Fruit fly (Drosophila melanogaster) whole organism, wandering third instar larva: ENCODE data around the gene CG31200.
A peak's percentile ranks its signal among the peaks of the same experiment; 100 is the strongest.

Source experiments
- Abd-B ChIP-seq: fragments of >200 bp; optimal IDR thresholded peaks from 2 replicates; lab custom pipeline; 2017; ENCODE audit warnings: missing biosample characterization, missing genetic modification characterization
- CG32264 ChIP-seq: fragments of 200-800 bp; sonication (Bioruptor generic); optimal IDR thresholded peaks from 2 replicates; lab custom pipeline; 2016; ENCODE audit warnings: missing biosample characterization, missing genetic modification characterization
- CG9705 ChIP-seq: fragments of 200-800 bp; sonication (Bioruptor generic); optimal IDR thresholded peaks from 2 replicates; lab custom pipeline; 2018; ENCODE audit warnings: missing biosample characterization, mild to moderate bottlenecking, missing genetic modification characterization
- CrebA ChIP-seq: fragments of 200-800 bp; sonication (Bioruptor generic); optimal IDR thresholded peaks from 2 replicates; lab custom pipeline; 2016; ENCODE audit warnings: missing biosample characterization, mild to moderate bottlenecking, missing genetic modification characterization, borderline replicate concordance
- Dfd ChIP-seq: fragments of >200 bp; optimal IDR thresholded peaks from 2 replicates; lab custom pipeline; 2017; ENCODE audit warnings: missing biosample characterization, missing genetic modification characterization
- Dif ChIP-seq: fragments of 200-275, 200-300 bp; sonication (Bioruptor generic); optimal IDR thresholded peaks from 2 replicates; lab custom pipeline; 2018; ENCODE audit warnings: missing biosample characterization, missing genetic modification characterization; ENCODE audit not compliant: partially characterized antibody
- GATAd ChIP-seq: sonication (Bioruptor generic); optimal IDR thresholded peaks from 2 replicates; lab custom pipeline; 2016; ENCODE audit warnings: missing biosample characterization, missing genetic modification characterization
- HLH106 ChIP-seq: fragments of 200-800 bp; optimal IDR thresholded peaks from 3 replicates; lab custom pipeline; 2019; ENCODE audit warnings: missing biosample characterization, mild to moderate bottlenecking, missing genetic modification characterization, moderate library complexity
- Hnf4 ChIP-seq: fragments of 200-800 bp; sonication (Bioruptor generic); optimal IDR thresholded peaks from 2 replicates; lab custom pipeline; 2016; ENCODE audit warnings: missing biosample characterization, mild to moderate bottlenecking, missing genetic modification characterization
- Hr78 ChIP-seq: fragments of >200 bp; optimal IDR thresholded peaks from 2 replicates; lab custom pipeline; 2017; ENCODE audit warnings: missing biosample characterization, missing genetic modification characterization
- Hr83 ChIP-seq: fragments of 200-300 bp; sonication (Bioruptor generic); optimal IDR thresholded peaks from 2 replicates; lab custom pipeline; 2016; ENCODE audit warnings: missing biosample characterization, mild to moderate bottlenecking, missing genetic modification characterization, moderate library complexity; ENCODE audit not compliant: poor library complexity, severe bottlenecking
- Jra ChIP-seq: sonication (Bioruptor generic); optimal IDR thresholded peaks from 2 replicates; lab custom pipeline; 2016; ENCODE audit warnings: missing biosample characterization, missing genetic modification characterization
- Mio ChIP-seq: sonication (Bioruptor generic); optimal IDR thresholded peaks from 2 replicates; lab custom pipeline; 2016; ENCODE audit warnings: missing biosample characterization, missing genetic modification characterization
- Myc ChIP-seq: fragments of >200 bp; optimal IDR thresholded peaks from 2 replicates; lab custom pipeline; 2017
- N ChIP-seq: fragments of >200 bp; optimal IDR thresholded peaks from 2 replicates; lab custom pipeline; 2018; ENCODE audit warnings: missing biosample characterization, missing external identifiers, missing genetic modification characterization
- OdsH ChIP-seq: fragments of 200-800 bp; sonication (Bioruptor generic); optimal IDR thresholded peaks from 2 replicates; lab custom pipeline; 2016; ENCODE audit warnings: missing biosample characterization, mild to moderate bottlenecking, missing genetic modification characterization
- Rel ChIP-seq, 2 experiments: fragments of 200-800 bp; sonication (Bioruptor generic) in 1 of 2; optimal IDR thresholded peaks; 2 replicates in 1 of 2; 3 replicates in 1 of 2; lab custom pipeline; 2016 to 2019; ENCODE audit warnings: mild to moderate bottlenecking in 2 of 2, missing biosample characterization in 2 of 2, missing genetic modification characterization in 2 of 2, moderate library complexity in 1 of 2
- Sp1 ChIP-seq: fragments of 200-800 bp; sonication (Bioruptor generic); optimal IDR thresholded peaks from 3 replicates; lab custom pipeline; 2019; ENCODE audit warnings: missing biosample characterization, mild to moderate bottlenecking, missing genetic modification characterization, moderate library complexity
- Vsx2 ChIP-seq: fragments of 200-300, 225-300 bp; sonication (Bioruptor generic); optimal IDR thresholded peaks from 2 replicates; lab custom pipeline; 2018; ENCODE audit warnings: missing biosample characterization, missing genetic modification characterization; ENCODE audit not compliant: partially characterized antibody
- br ChIP-seq: fragments of 200-800 bp; sonication (Bioruptor generic); optimal IDR thresholded peaks from 2 replicates; lab custom pipeline; 2016; ENCODE audit warnings: missing biosample characterization, missing genetic modification characterization
- brk ChIP-seq: fragments of 200-800 bp; sonication (Bioruptor generic); optimal IDR thresholded peaks from 2 replicates; lab custom pipeline; 2016; ENCODE audit warnings: missing biosample characterization, mild to moderate bottlenecking, missing genetic modification characterization
- dl ChIP-seq, 2 experiments: fragments of 175-275, 200-275 bp in 1 of 2; fragments of 200-275 bp in 1 of 2; sonication (Bioruptor generic); optimal IDR thresholded peaks; lab custom pipeline; 2018; ENCODE audit warnings: mild to moderate bottlenecking in 2 of 2, missing biosample characterization in 2 of 2, missing genetic modification characterization in 2 of 2, moderate library complexity in 2 of 2; ENCODE audit not compliant: partially characterized antibody in 2 of 2, insufficient read depth in 1 of 2
- dmrt93B ChIP-seq: fragments of 200-800 bp; sonication (Bioruptor generic); optimal IDR thresholded peaks from 2 replicates; lab custom pipeline; 2018; ENCODE audit warnings: missing biosample characterization, mild to moderate bottlenecking, missing genetic modification characterization
- dsf ChIP-seq: sonication (Bioruptor generic); optimal IDR thresholded peaks from 2 replicates; lab custom pipeline; 2016; ENCODE audit warnings: missing biosample characterization, missing genetic modification characterization, borderline replicate concordance
- ey ChIP-seq: fragments of 200-800 bp; sonication (Bioruptor generic); optimal IDR thresholded peaks from 2 replicates; lab custom pipeline; 2016; ENCODE audit warnings: missing biosample characterization, missing genetic modification characterization
- foxo ChIP-seq, 2 experiments: fragments of 200-800 bp; sonication (Bioruptor generic); optimal IDR thresholded peaks; 2 replicates in 1 of 2; 3 replicates in 1 of 2; lab custom pipeline; 2016 to 2017; ENCODE audit warnings: missing biosample characterization in 2 of 2, missing genetic modification characterization in 2 of 2
- fru ChIP-seq: fragments of 200-800 bp; sonication (Bioruptor generic); optimal IDR thresholded peaks from 3 replicates; lab custom pipeline; 2016; ENCODE audit warnings: missing biosample characterization, mild to moderate bottlenecking, missing genetic modification characterization
- h ChIP-seq: fragments of 200-800 bp; sonication (Bioruptor generic); optimal IDR thresholded peaks from 3 replicates; lab custom pipeline; 2016; ENCODE audit warnings: missing biosample characterization, mild to moderate bottlenecking, missing genetic modification characterization
- jim ChIP-seq: fragments of 175-275, 200-325 bp; sonication (Bioruptor generic); optimal IDR thresholded peaks from 2 replicates; lab custom pipeline; 2016; ENCODE audit warnings: missing biosample characterization, mild to moderate bottlenecking, missing genetic modification characterization
- lola ChIP-seq: fragments of >200 bp; optimal IDR thresholded peaks from 2 replicates; lab custom pipeline; 2017; ENCODE audit warnings: missing biosample characterization, missing genetic modification characterization
- pan ChIP-seq: fragments of >200 bp; optimal IDR thresholded peaks from 2 replicates; lab custom pipeline; 2017
- psq ChIP-seq: fragments of 200-800 bp; sonication (Bioruptor generic); optimal IDR thresholded peaks from 3 replicates; lab custom pipeline; 2017; ENCODE audit warnings: missing biosample characterization, mild to moderate bottlenecking, missing genetic modification characterization, moderate library complexity
- rgr ChIP-seq: fragments of 200-800 bp; sonication (Bioruptor generic); optimal IDR thresholded peaks from 3 replicates; lab custom pipeline; 2016; ENCODE audit warnings: missing biosample characterization, mild to moderate bottlenecking, missing genetic modification characterization
- sage ChIP-seq: fragments of 200-800 bp; sonication (Bioruptor generic); optimal IDR thresholded peaks from 2 replicates; lab custom pipeline; 2016; ENCODE audit warnings: missing biosample characterization, mild to moderate bottlenecking, missing genetic modification characterization
- sv ChIP-seq: fragments of 200-800 bp; sonication (Bioruptor generic); optimal IDR thresholded peaks from 3 replicates; lab custom pipeline; 2016; ENCODE audit warnings: missing biosample characterization, missing genetic modification characterization
- tai ChIP-seq: sonication (Bioruptor generic); optimal IDR thresholded peaks from 2 replicates; lab custom pipeline; 2016; ENCODE audit warnings: missing biosample characterization, missing genetic modification characterization
- usp ChIP-seq: fragments of >200 bp; optimal IDR thresholded peaks from 2 replicates; lab custom pipeline; 2017; ENCODE audit warnings: missing biosample characterization, missing genetic modification characterization
- woc ChIP-seq: sonication (Bioruptor generic); optimal IDR thresholded peaks from 2 replicates; lab custom pipeline; 2016; ENCODE audit warnings: missing biosample characterization, mild to moderate bottlenecking, missing genetic modification characterization

The CG31200 gene

dm6 chr3R:20764058-20764457 lies 18.9 kb upstream of the CG31200 start:
- TF ChIP-seq dsf (no peak), Hr83 (GFP tag; lab: Kevin White, UChicago) (no peak), woc (GFP tag; lab: Kevin White, UChicago) (peak; percentile 57), Sp1 (peak; percentile 73), OdsH (peak; percentile 52), CG32264 (no peak), Rel (GFP tag; optimal IDR thresholded peaks at IDR 0.05; lab: Kevin White, UChicago) (peak; percentile 66), Rel (tag; optimal IDR thresholded peaks at IDR 0.05; lab: Kevin White, UChicago) (no peak), Dif (no peak), sage (GFP tag; lab: Kevin White, UChicago) (peak; percentile 6), Vsx2 (no peak), dmrt93B (GFP tag; lab: Kevin White, UChicago) (peak; percentile 46), fru (GFP tag; lab: Kevin White, UChicago) (peak; percentile 76), Dfd (GFP tag; lab: Kevin White, UChicago) (no peak), h (GFP tag; lab: Kevin White, UChicago) (peak; percentile 60), HLH106 (tag; lab: Kevin White, UChicago) (peak; percentile 70), sv (GFP tag; lab: Kevin White, UChicago) (no peak), jim (no peak), psq (peak; percentile 82), foxo (GFP tag; optimal IDR thresholded peaks at IDR 0.05; lab: Kevin White, UChicago) (peak in 1 of 2 experiments; percentile 62), Hnf4 (GFP tag; lab: Kevin White, UChicago) (peak; percentile 32), usp (GFP tag; lab: Kevin White, UChicago) (no peak), ey (GFP tag; lab: Kevin White, UChicago) (peak; percentile 63), br (peak; percentile 42), rgr (GFP tag; lab: Kevin White, UChicago) (peak; percentile 58)

DNA sequence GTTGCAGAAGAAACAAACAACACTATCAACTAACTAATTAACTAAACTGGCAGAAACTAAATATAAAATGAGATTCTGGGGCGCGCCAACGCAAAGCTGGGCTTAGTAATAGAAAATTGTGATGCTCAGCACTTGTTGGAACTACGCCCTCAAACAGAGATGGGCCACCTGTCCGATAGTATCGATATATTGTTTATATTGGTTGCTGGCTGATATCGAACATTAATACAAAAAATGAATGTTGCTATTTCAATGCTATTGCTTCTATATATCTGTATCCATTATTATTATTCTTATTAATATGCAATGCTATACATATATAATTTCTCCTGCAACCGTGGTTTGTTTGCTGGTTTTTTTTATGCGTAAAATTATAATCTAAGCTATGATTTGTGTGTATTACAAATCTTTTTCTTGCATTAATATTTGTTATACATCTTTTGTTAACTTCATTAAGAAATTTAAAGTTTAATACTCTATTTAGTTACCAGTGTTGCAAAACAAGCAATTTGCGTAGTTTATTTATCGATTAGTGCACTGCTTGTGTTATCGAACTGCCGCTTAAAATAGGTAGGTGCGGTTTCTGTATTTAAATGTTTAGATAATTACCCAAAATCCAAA lies 17.1 kb upstream of the CG31200 start, which contains the start of gene CG31195:
TSS of gene CG31195 (minus strand) at position 195 of the 621 bp plus-strand sequence.
- TF ChIP-seq CG32264 (no peak), h (GFP tag; lab: Kevin White, UChicago) (no peak), CrebA (GFP tag; lab: Kevin White, UChicago) (no peak), Vsx2 (no peak), ey (GFP tag; lab: Kevin White, UChicago) (no peak), foxo (GFP tag; optimal IDR thresholded peaks at IDR 0.05; lab: Kevin White, UChicago) (peak in 1 of 2 experiments; percentile 45), GATAd (GFP tag; lab: Kevin White, UChicago) (no peak), HLH106 (tag; lab: Kevin White, UChicago) (no peak), Hr83 (GFP tag; lab: Kevin White, UChicago) (peak; percentile 56), brk (GFP tag; lab: Kevin White, UChicago) (no peak), OdsH (no peak), sage (GFP tag; lab: Kevin White, UChicago) (no peak), psq (no peak), sv (GFP tag; lab: Kevin White, UChicago) (no peak), CG9705 (GFP tag; lab: Kevin White, UChicago) (no peak), dsf (no peak), fru (GFP tag; lab: Kevin White, UChicago) (no peak), Mio (GFP tag; lab: Kevin White, UChicago) (no peak), usp (GFP tag; lab: Kevin White, UChicago) (no peak), tai (GFP tag; lab: Kevin White, UChicago) (no peak), dl (GFP tag; optimal IDR thresholded peaks at IDR 0.05; lab: Kevin White, UChicago; ENCODE audit: insufficient read depth in 1 of 2, partially characterized antibody in 2 of 2) (no peak), N (GFP tag; lab: Kevin White, UChicago) (no peak), br (no peak), Hnf4 (GFP tag; lab: Kevin White, UChicago) (peak; percentile 16), Abd-B (GFP tag; lab: Kevin White, UChicago) (no peak), Myc (lab: Kevin White, UChicago) (no peak), Sp1 (no peak), jim (no peak), woc (GFP tag; lab: Kevin White, UChicago) (peak; percentile 52), Jra (GFP tag; lab: Kevin White, UChicago) (peak; percentile 12), pan (lab: Kevin White, UChicago) (no peak), Hr78 (GFP tag; lab: Kevin White, UChicago) (no peak), lola (GFP tag; lab: Kevin White, UChicago) (no peak), Rel (GFP tag; optimal IDR thresholded peaks at IDR 0.05; lab: Kevin White, UChicago) (no peak), Rel (tag; optimal IDR thresholded peaks at IDR 0.05; lab: Kevin White, UChicago) (no peak), rgr (GFP tag; lab: Kevin White, UChicago) (peak; percentile 17), Dfd (GFP tag; lab: Kevin White, UChicago) (no peak), Dif (no peak), dmrt93B (GFP tag; lab: Kevin White, UChicago) (no peak)
